Fruit fly (Drosophila melanogaster) whole organism, embryonic: ENCODE measurements around the gene vih.

Source experiments
- ATbp ChIP-seq: fragments of 200-800 bp; sonication (Bioruptor generic); optimal IDR thresholded peaks from 2 replicates; lab custom pipeline; 2017; ENCODE audit warnings: missing biosample characterization, mild to moderate bottlenecking, missing genetic modification characterization, missing genetic modification reagents
- CG10321 ChIP-seq: fragments of 200-800 bp; sonication (Bioruptor generic); IDR thresholded peaks from 2 replicates; pipeline ENCODE4 v1.3.6; 2022; ENCODE audit warnings: missing biosample characterization, missing genetic modification characterization
- CG10366 ChIP-seq: fragments of 200-800 bp; sonication (Bioruptor generic); IDR thresholded peaks from 2 replicates; pipeline ENCODE4 v1.3.6; 2022; ENCODE audit warnings: missing biosample characterization, missing genetic modification characterization
- CG10565 ChIP-seq: fragments of 200-800 bp; sonication (Bioruptor generic); optimal IDR thresholded peaks from 3 replicates; lab custom pipeline; 2016; ENCODE audit warnings: missing biosample characterization, mild to moderate bottlenecking, missing genetic modification characterization
- CG10979 ChIP-seq: fragments of 200-800 bp; sonication (Bioruptor generic); optimal IDR thresholded peaks from 2 replicates; lab custom pipeline; 2018; ENCODE audit warnings: missing biosample characterization, mild to moderate bottlenecking, missing genetic modification characterization, moderate library complexity
- CG14050 ChIP-seq: fragments of 200-800 bp; sonication (Bioruptor generic); IDR thresholded peaks from 3 replicates; pipeline ENCODE4 v1.3.6; 2022; ENCODE audit warnings: missing biosample characterization, missing genetic modification characterization
- CG1529 ChIP-seq: fragments of 200-800 bp; sonication (Bioruptor generic); optimal IDR thresholded peaks from 3 replicates; lab custom pipeline; 2018; ENCODE audit warnings: missing biosample characterization, missing genetic modification characterization
- CG17328 ChIP-seq: fragments of 200-800 bp; sonication (Bioruptor generic); IDR thresholded peaks from 2 replicates; pipeline ENCODE4 v1.3.6; 2022; ENCODE audit warnings: missing biosample characterization, missing genetic modification characterization
- CG17361 ChIP-seq: fragments of 200-800 bp; sonication (Bioruptor generic); IDR thresholded peaks from 3 replicates; pipeline ENCODE4 v1.3.6; 2022; ENCODE audit warnings: missing biosample characterization, missing genetic modification characterization
- CG17612 ChIP-seq: fragments of 200-800 bp; sonication (Bioruptor generic); IDR thresholded peaks from 2 replicates; pipeline ENCODE4 v1.3.6; 2022; ENCODE audit warnings: missing biosample characterization, missing genetic modification characterization
- CG1832 ChIP-seq: fragments of 200-800 bp; sonication (Bioruptor generic); optimal IDR thresholded peaks from 2 replicates; lab custom pipeline; 2017; ENCODE audit warnings: missing biosample characterization, mild to moderate bottlenecking, missing genetic modification characterization, inconsistent platforms
- CG18476 ChIP-seq: fragments of 200-800 bp; sonication (Bioruptor generic); optimal IDR thresholded peaks from 2 replicates; lab custom pipeline; 2016; ENCODE audit warnings: missing biosample characterization, mild to moderate bottlenecking, missing genetic modification characterization
- CG33557 ChIP-seq: fragments of 200-800 bp; sonication (Bioruptor generic); optimal IDR thresholded peaks from 2 replicates; lab custom pipeline; 2019; ENCODE audit warnings: missing biosample characterization, mild to moderate bottlenecking, missing genetic modification characterization, moderate library complexity
- CG4424 ChIP-seq: fragments of 200-800 bp; sonication (Bioruptor generic); optimal IDR thresholded peaks from 3 replicates; lab custom pipeline; 2016; ENCODE audit warnings: missing biosample characterization, missing genetic modification characterization
- CG4617 ChIP-seq: fragments of 200-800 bp; sonication (Bioruptor generic); optimal IDR thresholded peaks from 3 replicates; lab custom pipeline; 2016; ENCODE audit warnings: missing biosample characterization, missing genetic modification characterization, borderline replicate concordance
- CG4707 ChIP-seq: fragments of 200-800 bp; sonication (Bioruptor generic); optimal IDR thresholded peaks from 2 replicates; lab custom pipeline; 2018; ENCODE audit warnings: missing biosample characterization, mild to moderate bottlenecking, missing genetic modification characterization, moderate library complexity
- CG4730 ChIP-seq: fragments of 200-800 bp; sonication (Bioruptor generic); IDR thresholded peaks from 2 replicates; pipeline ENCODE4 v1.3.6; 2022; ENCODE audit warnings: missing biosample characterization, missing genetic modification characterization
- CG9932 ChIP-seq: fragments of 200-800 bp; sonication (Bioruptor generic); IDR thresholded peaks from 2 replicates; pipeline ENCODE4 v1.3.6; 2022; ENCODE audit warnings: missing biosample characterization, missing genetic modification characterization
- Dbx ChIP-seq: fragments of 200-800 bp; sonication (Bioruptor generic); IDR thresholded peaks from 3 replicates; pipeline ENCODE4 v1.3.6; 2022; ENCODE audit warnings: missing biosample characterization, missing genetic modification characterization
- Dip3 ChIP-seq: fragments of 200-800 bp; sonication (Bioruptor generic); optimal IDR thresholded peaks from 3 replicates; lab custom pipeline; 2016; ENCODE audit warnings: missing biosample characterization, missing genetic modification characterization
- Ets65A ChIP-seq: fragments of 200-800 bp; sonication (Bioruptor generic); peaks from one replicate; lab custom pipeline; 2016; ENCODE audit warnings: missing biosample characterization, missing genetic modification characterization
- Ets97D ChIP-seq: fragments of 200-800 bp; sonication (Bioruptor generic); optimal IDR thresholded peaks from 3 replicates; lab custom pipeline; 2016; ENCODE audit warnings: missing biosample characterization, missing genetic modification characterization
- Fer2 ChIP-seq: fragments of 200-800 bp; sonication (Bioruptor generic); optimal IDR thresholded peaks from 2 replicates; lab custom pipeline; 2018; ENCODE audit warnings: missing biosample characterization, mild to moderate bottlenecking, missing genetic modification characterization, moderate library complexity
- Hand ChIP-seq: fragments of 200-800 bp; sonication (Bioruptor generic); optimal IDR thresholded peaks from 2 replicates; lab custom pipeline; 2017; ENCODE audit warnings: mild to moderate bottlenecking, missing biosample characterization, missing genetic modification reagents, missing genetic modification characterization
- Med ChIP-seq: fragments of 200-800 bp; sonication (Bioruptor generic); peaks from one replicate; lab custom pipeline; 2016; ENCODE audit warnings: missing biosample characterization, missing genetic modification characterization, mild to moderate bottlenecking, inconsistent platforms, moderate library complexity
- Nf-YA ChIP-seq: fragments of 200-800 bp; sonication (Bioruptor generic); IDR thresholded peaks from 2 replicates; pipeline ENCODE4 v1.3.6; 2022; ENCODE audit warnings: missing biosample characterization, missing genetic modification characterization
- Nf-YB ChIP-seq: fragments of 200-800 bp; sonication (Bioruptor generic); optimal IDR thresholded peaks from 3 replicates; lab custom pipeline; 2019; ENCODE audit warnings: missing biosample characterization, mild to moderate bottlenecking, missing genetic modification characterization, moderate library complexity
- Scr ChIP-seq: fragments of 200-800 bp; sonication (Bioruptor generic); IDR thresholded peaks from 2 replicates; pipeline ENCODE4 v1.3.6; 2022; ENCODE audit warnings: missing biosample characterization, missing genetic modification characterization; ENCODE audit not compliant: partially characterized antibody
- Sin3A ChIP-seq: fragments of >200 bp; optimal IDR thresholded peaks from 2 replicates; lab custom pipeline; 2018
- Six4 ChIP-seq: fragments of 200-800 bp; sonication (Bioruptor generic); optimal IDR thresholded peaks from 2 replicates; lab custom pipeline; 2016; ENCODE audit warnings: missing biosample characterization, missing genetic modification characterization
- Sox100B ChIP-seq: fragments of 200-800 bp; sonication (Bioruptor generic); optimal IDR thresholded peaks from 3 replicates; lab custom pipeline; 2018; ENCODE audit warnings: missing biosample characterization, mild to moderate bottlenecking, missing genetic modification characterization
- Taf1 ChIP-seq: fragments of 200-800 bp; sonication (Bioruptor generic); IDR thresholded peaks from 2 replicates; pipeline ENCODE4 v1.3.6; 2022; ENCODE audit warnings: missing biosample characterization, missing genetic modification characterization
- al ChIP-seq: fragments of 200-800 bp; sonication (Bioruptor generic); IDR thresholded peaks from 2 replicates; pipeline ENCODE4 v1.3.6; 2022; ENCODE audit warnings: missing biosample characterization, missing genetic modification characterization
- amos ChIP-seq: fragments of 200-800 bp; sonication (Bioruptor generic); IDR thresholded peaks from 2 replicates; pipeline ENCODE4 v1.3.6; 2022; ENCODE audit warnings: missing biosample characterization, missing genetic modification characterization; ENCODE audit not compliant: partially characterized antibody
- ase ChIP-seq: fragments of 200-800 bp; sonication (Bioruptor generic); IDR thresholded peaks from 3 replicates; pipeline ENCODE4 v1.3.6; 2022; ENCODE audit warnings: missing biosample characterization, missing genetic modification characterization
- bab2 ChIP-seq: fragments of 200-800 bp; sonication (Bioruptor generic); optimal IDR thresholded peaks from 2 replicates; lab custom pipeline; 2016; ENCODE audit warnings: missing biosample characterization, missing genetic modification characterization
- bigmax ChIP-seq: fragments of 200-800 bp; sonication (Bioruptor generic); optimal IDR thresholded peaks from 2 replicates; lab custom pipeline; 2018; ENCODE audit warnings: missing biosample characterization, mild to moderate bottlenecking, missing genetic modification characterization
- cato ChIP-seq: fragments of 200-800 bp; sonication (Bioruptor generic); optimal IDR thresholded peaks from 2 replicates; lab custom pipeline; 2016; ENCODE audit warnings: missing biosample characterization, missing genetic modification characterization, borderline replicate concordance
- cg ChIP-seq: fragments of 200-800 bp; sonication (Bioruptor generic); optimal IDR thresholded peaks from 3 replicates; lab custom pipeline; 2019; ENCODE audit warnings: missing biosample characterization, mild to moderate bottlenecking, missing genetic modification characterization, moderate library complexity
- ewg ChIP-seq: fragments of 200-800 bp; sonication (Bioruptor generic); optimal IDR thresholded peaks from 3 replicates; lab custom pipeline; 2017; ENCODE audit warnings: mild to moderate bottlenecking, missing biosample characterization, missing genetic modification reagents, missing genetic modification characterization
- kah ChIP-seq: fragments of 200-800 bp; sonication (Bioruptor generic); optimal IDR thresholded peaks from 2 replicates; lab custom pipeline; 2018; ENCODE audit warnings: missing biosample characterization, mild to moderate bottlenecking, missing genetic modification characterization
- klu ChIP-seq: fragments of 200-800 bp; sonication (Bioruptor generic); IDR thresholded peaks from 2 replicates; pipeline ENCODE4 v1.3.6; 2022; ENCODE audit warnings: missing biosample characterization, missing genetic modification characterization
- mirr ChIP-seq: fragments of 200-800 bp; sonication (Bioruptor generic); optimal IDR thresholded peaks from 3 replicates; lab custom pipeline; 2018; ENCODE audit warnings: missing biosample characterization, mild to moderate bottlenecking, missing genetic modification characterization
- nerfin-2 ChIP-seq: fragments of 200-800 bp; sonication (Bioruptor generic); IDR thresholded peaks from 2 replicates; pipeline ENCODE4 v1.3.6; 2022; ENCODE audit warnings: missing biosample characterization, missing genetic modification characterization; ENCODE audit not compliant: partially characterized antibody
- pfk ChIP-seq: fragments of 200-800 bp; sonication (Bioruptor generic); optimal IDR thresholded peaks from 2 replicates; lab custom pipeline; 2018; ENCODE audit warnings: missing biosample characterization, mild to moderate bottlenecking, missing genetic modification characterization, moderate library complexity
- pita ChIP-seq: fragments of 200-800 bp; sonication (Bioruptor generic); optimal IDR thresholded peaks from 2 replicates; lab custom pipeline; 2017; ENCODE audit warnings: missing biosample characterization, mild to moderate bottlenecking, missing genetic modification characterization
- pros ChIP-seq: fragments of 200-800 bp; sonication (Bioruptor generic); optimal IDR thresholded peaks from 3 replicates; lab custom pipeline; 2019; ENCODE audit warnings: missing biosample characterization, mild to moderate bottlenecking, missing genetic modification characterization, moderate library complexity
- rib ChIP-seq: fragments of 200-800 bp; sonication (Bioruptor generic); IDR thresholded peaks from 2 replicates; pipeline ENCODE4 v1.3.6; 2022; ENCODE audit warnings: missing biosample characterization, missing genetic modification characterization
- sug ChIP-seq: fragments of 200-800 bp; optimal IDR thresholded peaks from 2 replicates; lab custom pipeline; 2019; ENCODE audit warnings: missing biosample characterization, mild to moderate bottlenecking, missing genetic modification characterization, moderate library complexity
- toy ChIP-seq: fragments of 200-800 bp; sonication (Bioruptor generic); IDR thresholded peaks from 2 replicates; pipeline ENCODE4 v1.3.6; 2022; ENCODE audit warnings: missing biosample characterization, missing genetic modification characterization
- zen ChIP-seq: fragments of 200-800 bp; sonication (Bioruptor generic); optimal IDR thresholded peaks from 3 replicates; lab custom pipeline; 2018; ENCODE audit warnings: missing biosample characterization, mild to moderate bottlenecking, missing genetic modification characterization, moderate library complexity

The vih gene

dm6 chr3L:12468016-12468415 is 36.1 kb upstream of the vih start, which contains the start of gene eyg (continued):
- peak; percentile 63; the same call in 2 of the 3 replicates for TF ChIP-seq Dbx (GFP tag; lab: Robert Waterston, UW)
- 0 out of 2 replicates have a peak, but pooled peaks have one; percentile 16 for TF ChIP-seq rib (GFP tag; lab: Robert Waterston, UW)
- no peak for TF ChIP-seq Hand
- TF ChIP-seq klu (GFP tag; lab: Robert Waterston, UW) = no peak
- TF ChIP-seq CG10565 = no peak
- 0 out of 2 replicates have a peak, but pooled peaks have one; percentile 18 for TF ChIP-seq CG9932 (GFP tag; lab: Robert Waterston, UW)
- TF ChIP-seq amos (GFP tag; lab: Robert Waterston, UW) = peak; percentile 65; the same call in 1 of the 2 replicates
- TF ChIP-seq mirr (GFP tag; lab: Kevin White, UChicago) = peak; percentile 61
- no peak for TF ChIP-seq CG10979 (tag; lab: Kevin White, UChicago)
- peak; percentile 12 for TF ChIP-seq Ets97D
- no peak for TF ChIP-seq Dip3
- TF ChIP-seq CG10366 = no peak
- no peak for TF ChIP-seq CG18476
- peak; percentile 99 for TF ChIP-seq CG1832 (GFP tag; lab: Kevin White, UChicago)
- TF ChIP-seq sug (tag; lab: Kevin White, UChicago) = peak; percentile 49
- peak; percentile 5 for TF ChIP-seq CG4707 (GFP tag; lab: Kevin White, UChicago)
- TF ChIP-seq CG17361 (GFP tag; lab: Robert Waterston, UW) = no peak
- TF ChIP-seq bigmax (GFP tag; lab: Kevin White, UChicago) = no peak
- TF ChIP-seq cg (GFP tag; lab: Kevin White, UChicago) = peak; percentile 86
- TF ChIP-seq CG4730 (GFP tag; lab: Robert Waterston, UW) = no peak
- peak; percentile 8 for TF ChIP-seq kah (GFP tag; lab: Kevin White, UChicago)
- TF ChIP-seq zen (tag; lab: Kevin White, UChicago) = peak; percentile 36
- peak; percentile 97 for TF ChIP-seq ewg
- TF ChIP-seq Taf1 = no peak
- peak; percentile 98 for TF ChIP-seq Nf-YA
- peak; percentile 60 for TF ChIP-seq Scr (GFP tag; lab: Robert Waterston, UW)
- TF ChIP-seq CG4617 (GFP tag; lab: Kevin White, UChicago) = no peak
- TF ChIP-seq Sox100B (GFP tag; lab: Kevin White, UChicago) = no peak
- TF ChIP-seq CG17612 (GFP tag; lab: Robert Waterston, UW) = no peak
- no peak for TF ChIP-seq toy (GFP tag; lab: Robert Waterston, UW)
- peak; percentile 66 for TF ChIP-seq pros (GFP tag; lab: Kevin White, UChicago)
- TF ChIP-seq ase (GFP tag; lab: Robert Waterston, UW) = no peak
- TF ChIP-seq CG17328 (GFP tag; lab: Robert Waterston, UW) = no peak
- TF ChIP-seq CG1529 (GFP tag; lab: Kevin White, UChicago) = no peak
- TF ChIP-seq Fer2 (tag; lab: Kevin White, UChicago) = no peak
- 0 out of 2 replicates have a peak, but pooled peaks have one; percentile 45 for TF ChIP-seq nerfin-2
- no peak for TF ChIP-seq Ets65A (GFP tag; lab: Kevin White, UChicago)
- no peak for TF ChIP-seq ATbp (GFP tag; lab: Kevin White, UChicago)
- TF ChIP-seq Nf-YB (GFP tag; lab: Kevin White, UChicago) = peak; percentile 100
- TF ChIP-seq Sin3A = no peak
- TF ChIP-seq pfk (GFP tag; lab: Kevin White, UChicago) = peak; percentile 43
- no peak for TF ChIP-seq al (GFP tag; lab: Robert Waterston, UW)
- no peak for TF ChIP-seq CG4424 (GFP tag; lab: Kevin White, UChicago)
- TF ChIP-seq CG33557 (GFP tag; lab: Kevin White, UChicago) = no peak
- no peak for TF ChIP-seq pita (GFP tag; lab: Kevin White, UChicago)
- peak; percentile 100 for TF ChIP-seq CG10321 (GFP tag; lab: Robert Waterston, UW)
- no peak for TF ChIP-seq bab2 (GFP tag; lab: Kevin White, UChicago)
- no peak for TF ChIP-seq cato (GFP tag; lab: Kevin White, UChicago)
- TF ChIP-seq Med = peak; percentile 94
- TF ChIP-seq CG14050 (GFP tag; lab: Robert Waterston, UW) = peak; percentile 41; the same call in 2 of the 3 replicates
- TF ChIP-seq Six4 = peak; percentile 17
